Worm (Caenorhabditis elegans) whole organism, mixed stage, embryonic: ENCODE data around the gene rpl-21.

Experiments used
- M03D4.4 ChIP-seq: sonication (generic microtip); optimal IDR thresholded peaks from 2 replicates; lab custom pipeline; 2017; ENCODE audit warnings: mild to moderate bottlenecking, missing genetic modification characterization, missing compliant biosample characterization
- bed-3 ChIP-seq: fragments of 200-800 bp; sonication (Bioruptor generic); optimal IDR thresholded peaks from 3 replicates; lab custom pipeline; 2018; ENCODE audit warnings: mild to moderate bottlenecking, missing genetic modification characterization, moderate library complexity, missing compliant biosample characterization
- blmp-1 ChIP-seq: fragments of 150-350 bp; optimal IDR thresholded peaks from 2 replicates; lab custom pipeline; 2014; ENCODE audit warnings: missing biosample characterization, missing genetic modification characterization
- ceh-39 ChIP-seq: fragments of 150-350 bp; optimal IDR thresholded peaks from 2 replicates; lab custom pipeline; 2014; ENCODE audit warnings: missing biosample characterization, missing genetic modification characterization
- ceh-43 ChIP-seq: fragments of 200-800 bp; sonication (Bioruptor generic); optimal IDR thresholded peaks from 2 replicates; lab custom pipeline; 2018; ENCODE audit warnings: mild to moderate bottlenecking, missing genetic modification characterization, moderate library complexity, missing compliant biosample characterization
- ceh-83 ChIP-seq: fragments of 200-800 bp; sonication (Bioruptor generic); optimal IDR thresholded peaks from 2 replicates; lab custom pipeline; 2018; ENCODE audit warnings: mild to moderate bottlenecking, missing genetic modification characterization, missing compliant biosample characterization
- ces-1 ChIP-seq: fragments of 150-350 bp; optimal IDR thresholded peaks from 2 replicates; lab custom pipeline; 2014; ENCODE audit warnings: missing biosample characterization, missing genetic modification reagents, missing genetic modification characterization
- cnd-1 ChIP-seq: fragments of 200-800 bp; sonication (Bioruptor generic); optimal IDR thresholded peaks from 2 replicates; lab custom pipeline; 2018; ENCODE audit warnings: mild to moderate bottlenecking, missing genetic modification characterization, missing compliant biosample characterization
- drap-1 ChIP-seq: fragments of 200-800 bp; sonication (Bioruptor generic); optimal IDR thresholded peaks from 3 replicates; lab custom pipeline; 2018; ENCODE audit warnings: mild to moderate bottlenecking, missing genetic modification characterization, missing compliant biosample characterization
- elt-1 ChIP-seq: sonication (generic microtip); optimal IDR thresholded peaks from 2 replicates; lab custom pipeline; 2017; ENCODE audit warnings: missing genetic modification characterization, mild to moderate bottlenecking, missing compliant biosample characterization, antibody characterized with exemption, moderate library complexity, borderline replicate concordance; ENCODE audit not compliant: insufficient read depth
- elt-3 ChIP-seq: fragments of 150-350 bp; optimal IDR thresholded peaks from 2 replicates; lab custom pipeline; 2014; ENCODE audit warnings: missing biosample characterization, missing genetic modification characterization
- flh-1 ChIP-seq: fragments of 200-800 bp; sonication (Bioruptor generic); optimal IDR thresholded peaks from 2 replicates; lab custom pipeline; 2018; ENCODE audit warnings: mild to moderate bottlenecking, missing genetic modification characterization, moderate library complexity, missing compliant biosample characterization
- ham-2 ChIP-seq: fragments of 200-800 bp; sonication (Bioruptor generic); optimal IDR thresholded peaks from 2 replicates; lab custom pipeline; 2018; ENCODE audit warnings: mild to moderate bottlenecking, missing genetic modification characterization, missing compliant biosample characterization
- hlh-1 ChIP-seq: fragments of 150-350 bp; optimal IDR thresholded peaks from 2 replicates; lab custom pipeline; 2014; ENCODE audit warnings: missing biosample characterization, missing genetic modification reagents, missing genetic modification characterization
- lin-13 ChIP-seq: fragments of 150-350 bp; optimal IDR thresholded peaks from 2 replicates; lab custom pipeline; 2014; ENCODE audit warnings: missing biosample characterization, missing genetic modification characterization
- lin-32 ChIP-seq: fragments of 200-800 bp; sonication (Bioruptor generic); optimal IDR thresholded peaks from 2 replicates; lab custom pipeline; 2018; ENCODE audit warnings: mild to moderate bottlenecking, missing genetic modification characterization, missing compliant biosample characterization
- lsy-2 ChIP-seq: fragments of 150-350 bp; optimal IDR thresholded peaks from 2 replicates; lab custom pipeline; 2014; ENCODE audit warnings: missing biosample characterization, missing genetic modification characterization
- mab-5 ChIP-seq: fragments of 150-350 bp; optimal IDR thresholded peaks from 2 replicates; lab custom pipeline; 2014; ENCODE audit warnings: missing biosample characterization, missing genetic modification characterization
- mep-1 ChIP-seq: fragments of 150-350 bp; optimal IDR thresholded peaks from 2 replicates; lab custom pipeline; 2017; ENCODE audit warnings: missing biosample characterization, missing genetic modification reagents, missing genetic modification characterization, inconsistent platforms
- mls-2 ChIP-seq: sonication (generic microtip); optimal IDR thresholded peaks from 2 replicates; lab custom pipeline; 2016; ENCODE audit warnings: mild to moderate bottlenecking, missing genetic modification characterization, moderate library complexity, missing compliant biosample characterization
- nhr-12 ChIP-seq: fragments of 150-350 bp; optimal IDR thresholded peaks from 2 replicates; lab custom pipeline; 2014; ENCODE audit warnings: missing biosample characterization, missing genetic modification characterization
- nhr-2 ChIP-seq: fragments of 150-350 bp; optimal IDR thresholded peaks from 2 replicates; lab custom pipeline; 2014; ENCODE audit warnings: missing biosample characterization, missing genetic modification characterization
- nhr-237 ChIP-seq: fragments of 150-350 bp; optimal IDR thresholded peaks from 2 replicates; lab custom pipeline; 2014; ENCODE audit warnings: missing biosample characterization, missing genetic modification characterization
- nhr-28 ChIP-seq: fragments of 150-350 bp; optimal IDR thresholded peaks from 2 replicates; lab custom pipeline; 2014; ENCODE audit warnings: missing biosample characterization, missing genetic modification characterization
- nhr-76 ChIP-seq: sonication (generic microtip); optimal IDR thresholded peaks from 2 replicates; lab custom pipeline; 2017; ENCODE audit warnings: missing biosample characterization, missing genetic modification characterization
- pha-4 ChIP-seq: fragments of 150-350 bp; optimal IDR thresholded peaks from 2 replicates; lab custom pipeline; 2018; ENCODE audit warnings: missing biosample characterization, missing genetic modification reagents, missing genetic modification characterization
- sem-2 ChIP-seq: fragments of 200-800 bp; sonication (Bioruptor generic); optimal IDR thresholded peaks from 2 replicates; lab custom pipeline; 2018; ENCODE audit warnings: mild to moderate bottlenecking, missing genetic modification characterization, missing compliant biosample characterization
- snpc-4 ChIP-seq: fragments of 150-350 bp; optimal IDR thresholded peaks from 2 replicates; lab custom pipeline; 2014; ENCODE audit warnings: missing biosample characterization, missing genetic modification characterization
- sptf-1 ChIP-seq: sonication (generic microtip); optimal IDR thresholded peaks from 2 replicates; lab custom pipeline; 2017; ENCODE audit warnings: mild to moderate bottlenecking, missing genetic modification characterization, moderate library complexity, missing compliant biosample characterization
- tbx-8 ChIP-seq: fragments of 200-800 bp; sonication (Bioruptor generic); optimal IDR thresholded peaks from 2 replicates; lab custom pipeline; 2018; ENCODE audit warnings: mild to moderate bottlenecking, missing genetic modification characterization, moderate library complexity, missing compliant biosample characterization
- unc-120 ChIP-seq: sonication (generic microtip); optimal IDR thresholded peaks from 2 replicates; lab custom pipeline; 2017; ENCODE audit warnings: missing genetic modification characterization, missing compliant biosample characterization; ENCODE audit not compliant: poor library complexity, severe bottlenecking
- unc-39 ChIP-seq: fragments of 150-350 bp; optimal IDR thresholded peaks from 2 replicates; lab custom pipeline; 2014; ENCODE audit warnings: missing biosample characterization, missing genetic modification characterization
- unc-62 ChIP-seq: fragments of 150-350 bp; optimal IDR thresholded peaks from 2 replicates; lab custom pipeline; 2014; ENCODE audit warnings: missing biosample characterization, missing genetic modification reagents, missing genetic modification characterization
- zip-8 ChIP-seq: fragments of 150-350 bp; optimal IDR thresholded peaks from 2 replicates; lab custom pipeline; 2014; ENCODE audit warnings: missing biosample characterization, missing genetic modification characterization

The rpl-21 gene

DNA sequence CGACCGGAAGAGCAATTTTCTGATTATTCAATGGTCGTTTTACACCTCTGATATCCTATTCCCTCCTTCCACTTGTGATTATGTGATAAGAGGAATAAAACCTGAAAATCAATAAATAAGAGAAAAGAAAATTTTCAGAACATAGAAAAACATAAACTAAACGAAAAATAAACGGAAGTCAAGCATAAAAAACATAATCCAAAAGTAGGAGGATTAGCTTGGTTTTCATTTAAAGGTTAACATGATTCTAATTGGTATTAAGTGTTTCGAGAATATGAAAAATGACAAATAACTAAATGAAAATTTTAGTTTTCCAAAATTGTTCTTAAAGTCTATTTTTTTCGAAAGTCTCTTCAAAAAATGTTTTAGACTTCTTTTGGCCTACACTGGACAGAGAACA, 8.9 kb downstream of the rpl-21 start, which contains the start of gene gei-8:
Gene gei-8 (minus strand): TSS at position 101 of the 400 bp plus-strand sequence.
- no peak for TF ChIP-seq M03D4.4
- TF ChIP-seq elt-3 (tag; lab: Kevin White, UChicago), result no peak
- TF ChIP-seq bed-3, result no peak
- no peak for TF ChIP-seq nhr-76
- no peak for TF ChIP-seq drap-1 (GFP tag; lab: Kevin White, UChicago)
- no peak for TF ChIP-seq sptf-1 (tag; lab: Kevin White, UChicago)
- no peak for TF ChIP-seq zip-8 (tag; lab: Kevin White, UChicago)
- TF ChIP-seq unc-62 (GFP tag; lab: Kevin White, UChicago), result no peak

DNA sequence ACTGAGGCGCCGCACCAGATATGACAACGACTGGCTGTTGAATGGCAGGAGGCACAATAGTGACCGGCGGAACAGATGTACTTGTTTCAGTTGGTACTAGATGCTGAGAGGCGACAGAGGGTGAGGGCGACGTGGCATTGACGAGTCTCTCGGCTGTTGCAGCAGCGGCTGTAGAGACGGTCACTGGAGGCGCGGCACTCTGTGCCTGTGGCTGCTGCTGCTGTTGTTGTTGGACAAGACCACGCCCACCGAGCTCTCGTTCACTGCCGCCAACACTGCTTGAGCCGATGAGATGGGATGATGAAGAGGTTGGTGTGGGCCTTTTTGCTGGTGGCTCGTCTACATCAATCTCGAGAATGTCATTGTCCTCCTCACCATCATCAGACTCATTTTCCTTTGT, 12.9 kb downstream of the rpl-21 start:
- TF ChIP-seq ceh-83 (GFP tag; lab: Kevin White, UChicago) (no peak), hlh-1 (tag; lab: Kevin White, UChicago) (no peak), sptf-1 (tag; lab: Kevin White, UChicago) (no peak), zip-8 (tag; lab: Kevin White, UChicago) (no peak), ces-1 (GFP tag; lab: Kevin White, UChicago) (no peak), mls-2 (tag; lab: Kevin White, UChicago) (no peak), drap-1 (GFP tag; lab: Kevin White, UChicago) (no peak), sem-2 (no peak), M03D4.4 (no peak), ham-2 (no peak), unc-39 (tag; lab: Kevin White, UChicago) (no peak), pha-4 (tag; lab: Kevin White, UChicago) (no peak), unc-120 (no peak), nhr-2 (tag; lab: Kevin White, UChicago) (no peak), mab-5 (tag; lab: Kevin White, UChicago) (no peak), nhr-12 (tag; lab: Kevin White, UChicago) (no peak), lin-32 (GFP tag; lab: Kevin White, UChicago) (no peak), lsy-2 (tag; lab: Kevin White, UChicago) (no peak), ceh-43 (GFP tag; lab: Kevin White, UChicago) (no peak)
- TF ChIP-seq, all 35 proteins: peak for 0

DNA sequence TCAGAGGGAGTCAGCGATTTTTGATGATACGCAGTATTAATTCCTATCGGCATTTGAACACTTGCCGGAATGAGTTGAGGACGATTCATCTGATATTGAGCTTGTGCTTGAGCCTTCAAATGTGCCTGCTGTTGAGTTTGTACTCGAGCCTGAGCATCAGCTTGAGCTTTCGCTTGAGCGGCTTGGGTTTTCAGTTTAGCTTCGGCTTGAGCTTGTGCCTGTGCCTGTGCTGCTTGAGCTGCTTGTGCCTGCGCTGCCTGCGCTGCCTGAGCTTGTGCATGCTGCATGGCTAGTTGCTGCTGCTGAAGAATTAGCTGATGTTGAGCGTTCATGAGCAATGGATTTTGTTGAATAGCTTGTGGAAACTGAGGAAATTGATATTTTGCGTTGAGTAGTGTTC, 14.2 kb downstream of the rpl-21 start:
- TF ChIP-seq flh-1 (GFP tag; lab: Kevin White, UChicago) (no peak), nhr-237 (tag; lab: Kevin White, UChicago) (no peak), ceh-83 (GFP tag; lab: Kevin White, UChicago) (no peak), ceh-39 (tag; lab: Kevin White, UChicago) (no peak), ces-1 (GFP tag; lab: Kevin White, UChicago) (no peak), mep-1 (tag; lab: Kevin White, UChicago) (no peak), nhr-28 (tag; lab: Kevin White, UChicago) (no peak), mab-5 (tag; lab: Kevin White, UChicago) (no peak), elt-1 (tag; lab: Kevin White, UChicago) (no peak), hlh-1 (tag; lab: Kevin White, UChicago) (no peak), sptf-1 (tag; lab: Kevin White, UChicago) (no peak), unc-62 (GFP tag; lab: Kevin White, UChicago) (no peak), ceh-43 (GFP tag; lab: Kevin White, UChicago) (no peak), drap-1 (GFP tag; lab: Kevin White, UChicago) (no peak), lin-13 (tag; lab: Kevin White, UChicago) (no peak), lsy-2 (tag; lab: Kevin White, UChicago) (no peak), cnd-1 (no peak), blmp-1 (tag; lab: Kevin White, UChicago) (no peak)
- TF ChIP-seq, all 35 proteins: peak for 0

DNA sequence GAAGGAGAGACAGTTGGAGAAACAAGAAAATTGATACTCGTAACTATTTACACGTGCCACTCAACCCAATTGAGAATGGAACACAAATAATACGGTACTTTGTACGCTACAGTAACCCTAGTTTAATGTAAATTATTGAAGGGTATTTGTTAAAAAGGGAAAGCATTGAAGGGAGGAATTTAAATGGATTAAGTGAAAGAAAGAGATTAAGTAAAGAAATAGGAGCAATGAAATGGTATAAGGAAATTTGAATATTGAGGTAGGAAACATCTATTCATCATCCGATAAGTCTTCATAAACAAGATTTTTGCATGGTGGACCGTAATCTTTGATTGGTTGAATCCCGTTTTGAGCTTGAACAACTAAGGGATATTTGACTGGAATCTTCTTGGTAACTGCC, 18.7 kb downstream of the rpl-21 start:
- no peak for TF ChIP-seq snpc-4
- no peak for TF ChIP-seq zip-8 (tag; lab: Kevin White, UChicago)
- TF ChIP-seq tbx-8, result no peak
- TF ChIP-seq flh-1 (GFP tag; lab: Kevin White, UChicago), result no peak
- no peak for TF ChIP-seq unc-39 (tag; lab: Kevin White, UChicago)
- TF ChIP-seq nhr-76, result no peak
- no peak for TF ChIP-seq ceh-83 (GFP tag; lab: Kevin White, UChicago)
- TF ChIP-seq mls-2 (tag; lab: Kevin White, UChicago), result no peak
- TF ChIP-seq, all 35 proteins: peak for 0
